Worm (Caenorhabditis elegans) whole organism, young adult: ENCODE data around the gene clec-124.

Experiments
- B0336.3 ChIP-seq: fragments of 200-800 bp; sonication (Bioruptor generic); IDR thresholded peaks from 2 replicates; pipeline ENCODE4 v1.3.6; 2022; ENCODE audit warnings: missing genetic modification characterization, missing compliant biosample characterization
- F33H1.4 ChIP-seq: fragments of 200-800 bp; sonication (Bioruptor generic); IDR thresholded peaks from 2 replicates; pipeline ENCODE4 v1.3.6; 2022; ENCODE audit warnings: missing genetic modification reagents, missing genetic modification characterization, missing compliant biosample characterization
- F39B2.1 ChIP-seq: fragments of 200-800 bp; sonication (Bioruptor generic); IDR thresholded peaks from 2 replicates; pipeline ENCODE4 v1.3.6; 2022; ENCODE audit warnings: missing genetic modification reagents, missing genetic modification characterization, missing compliant biosample characterization
- F57A8.1 ChIP-seq: fragments of 200-800 bp; sonication (Bioruptor generic); optimal IDR thresholded peaks from 2 replicates; lab custom pipeline; 2018; ENCODE audit warnings: mild to moderate bottlenecking, missing genetic modification characterization, moderate library complexity, missing compliant biosample characterization
- Y95B8A.8 ChIP-seq: fragments of 200-800 bp; sonication (Bioruptor generic); IDR thresholded peaks from 2 replicates; pipeline ENCODE4 v1.3.6; 2022; ENCODE audit warnings: missing genetic modification reagents, missing genetic modification characterization, missing compliant biosample characterization
- atf-7 ChIP-seq: sonication (generic microtip); optimal IDR thresholded peaks from 2 replicates; lab custom pipeline; 2017; ENCODE audit warnings: mild to moderate bottlenecking, missing genetic modification characterization, missing compliant biosample characterization
- attf-5 ChIP-seq: fragments of 200-800 bp; sonication (Bioruptor generic); optimal IDR thresholded peaks from 2 replicates; lab custom pipeline; 2018; ENCODE audit warnings: mild to moderate bottlenecking, missing genetic modification characterization, missing compliant biosample characterization
- cebp-1 ChIP-seq, 2 experiments: fragments of 200-800 bp in 1 of 2; sonication (Bioruptor generic) in 1 of 2; sonication (generic microtip) in 1 of 2; IDR thresholded peaks in 1 of 2; optimal IDR thresholded peaks in 1 of 2; 2 replicates each; pipeline versions ENCODE4 v1.3.6 to Lab custom; 2017 to 2022; ENCODE audit warnings: missing compliant biosample characterization in 2 of 2, missing genetic modification characterization in 2 of 2, mild to moderate bottlenecking in 1 of 2, missing genetic modification reagents in 1 of 2, moderate library complexity in 1 of 2
- ceh-58 ChIP-seq: fragments of 200-800 bp; sonication (Bioruptor generic); IDR thresholded peaks from 2 replicates; pipeline ENCODE4 v1.3.6; 2022; ENCODE audit warnings: missing genetic modification characterization, missing compliant biosample characterization
- ceh-79 ChIP-seq: sonication (generic microtip); optimal IDR thresholded peaks from 2 replicates; lab custom pipeline; 2017; ENCODE audit warnings: mild to moderate bottlenecking, missing genetic modification characterization, missing compliant biosample characterization
- dox-1 ChIP-seq: fragments of 200-800 bp; sonication (Bioruptor generic); IDR thresholded peaks from 2 replicates; pipeline ENCODE4 v1.3.6; 2022; ENCODE audit warnings: missing genetic modification reagents, missing genetic modification characterization, missing compliant biosample characterization
- dpl-1 ChIP-seq: fragments of 150-350 bp; optimal IDR thresholded peaks from 2 replicates; lab custom pipeline; 2014; ENCODE audit warnings: missing biosample characterization, missing genetic modification reagents, missing genetic modification characterization
- efl-1 ChIP-seq: fragments of 150-350 bp; optimal IDR thresholded peaks from 2 replicates; lab custom pipeline; 2014; ENCODE audit warnings: missing biosample characterization, missing genetic modification reagents, missing genetic modification characterization
- ets-4 ChIP-seq: fragments of 200-800 bp; sonication (Bioruptor generic); optimal IDR thresholded peaks from 2 replicates; lab custom pipeline; 2018; ENCODE audit warnings: mild to moderate bottlenecking, missing genetic modification characterization, missing compliant biosample characterization
- hlh-12 ChIP-seq: sonication (generic microtip); optimal IDR thresholded peaks from 2 replicates; lab custom pipeline; 2016; ENCODE audit warnings: missing genetic modification characterization, missing compliant biosample characterization
- hmg-1.2 ChIP-seq: fragments of 200-800 bp; sonication (Bioruptor generic); IDR thresholded peaks from 2 replicates; pipeline ENCODE4 v1.3.6; 2022; ENCODE audit warnings: missing genetic modification reagents, missing genetic modification characterization, missing compliant biosample characterization
- hmg-20 ChIP-seq: fragments of 200-800 bp; sonication (Bioruptor generic); IDR thresholded peaks from 2 replicates; pipeline ENCODE4 v1.3.6; 2022; ENCODE audit warnings: missing genetic modification reagents, missing genetic modification characterization, missing compliant biosample characterization
- hrde-1 ChIP-seq: sonication (generic microtip); optimal IDR thresholded peaks from 2 replicates; lab custom pipeline; 2016; ENCODE audit warnings: missing genetic modification characterization, mild to moderate bottlenecking, missing compliant biosample characterization, moderate library complexity, missing genotype, missing genetic modification reagents, borderline replicate concordance
- let-526 ChIP-seq: fragments of 200-800 bp; sonication (Bioruptor generic); IDR thresholded peaks from 2 replicates; pipeline ENCODE4 v1.3.6; 2022; ENCODE audit warnings: missing genetic modification reagents, missing genetic modification characterization, missing compliant biosample characterization
- lin-40 ChIP-seq: sonication (generic microtip); optimal IDR thresholded peaks from 2 replicates; lab custom pipeline; 2016; ENCODE audit warnings: missing genetic modification characterization, mild to moderate bottlenecking, missing compliant biosample characterization, missing genotype, missing genetic modification reagents
- lsl-1 ChIP-seq: fragments of 200-800 bp; sonication (Bioruptor generic); optimal IDR thresholded peaks from 2 replicates; lab custom pipeline; 2018; ENCODE audit warnings: mild to moderate bottlenecking, missing genetic modification characterization, moderate library complexity, missing compliant biosample characterization
- madf-10 ChIP-seq: sonication (generic microtip); optimal IDR thresholded peaks from 2 replicates; lab custom pipeline; 2016; ENCODE audit warnings: mild to moderate bottlenecking, missing genetic modification characterization, missing compliant biosample characterization
- madf-3 ChIP-seq: fragments of 200-800 bp; sonication (Bioruptor generic); IDR thresholded peaks from 2 replicates; pipeline ENCODE4 v1.3.6; 2022; ENCODE audit warnings: missing genetic modification reagents, missing genetic modification characterization, missing compliant biosample characterization
- madf-6 ChIP-seq: fragments of 200-800 bp; sonication (Bioruptor generic); IDR thresholded peaks from 2 replicates; pipeline ENCODE4 v1.3.6; 2022; ENCODE audit warnings: missing genetic modification reagents, missing genetic modification characterization, missing compliant biosample characterization
- madf-8 ChIP-seq: fragments of 200-800 bp; sonication (Bioruptor generic); conservative IDR thresholded peaks from 2 replicates; pipeline ENCODE4 v1.3.6; 2022; ENCODE audit warnings: missing genetic modification reagents, missing genetic modification characterization, missing compliant biosample characterization
- mcd-1 ChIP-seq: fragments of 200-800 bp; sonication (Bioruptor generic); IDR thresholded peaks from 2 replicates; pipeline ENCODE4 v1.3.6; 2022; ENCODE audit warnings: missing genetic modification reagents, missing genetic modification characterization, missing compliant biosample characterization
- nhr-80 ChIP-seq: sonication (generic microtip); optimal IDR thresholded peaks from 2 replicates; lab custom pipeline; 2016; ENCODE audit warnings: missing genetic modification characterization, missing compliant biosample characterization
- pbrm-1 ChIP-seq: fragments of 200-800 bp; sonication (Bioruptor generic); IDR thresholded peaks from 2 replicates; pipeline ENCODE4 v1.3.6; 2022; ENCODE audit warnings: missing genetic modification reagents, missing genetic modification characterization, missing compliant biosample characterization
- rcor-1 ChIP-seq: fragments of 200-800 bp; sonication (Bioruptor generic); IDR thresholded peaks from 2 replicates; pipeline ENCODE4 v1.3.6; 2022; ENCODE audit warnings: missing genetic modification reagents, missing genetic modification characterization, missing compliant biosample characterization
- snpc-1.1 ChIP-seq: sonication (generic microtip); optimal IDR thresholded peaks from 2 replicates; lab custom pipeline; 2017; ENCODE audit warnings: missing genetic modification characterization, mild to moderate bottlenecking, missing compliant biosample characterization, antibody characterized with exemption, moderate library complexity, missing genotype, missing genetic modification reagents; ENCODE audit not compliant: insufficient read depth
- snpc-3.4 ChIP-seq: sonication (generic microtip); optimal IDR thresholded peaks from 2 replicates; lab custom pipeline; 2017; ENCODE audit warnings: missing genetic modification characterization, mild to moderate bottlenecking, missing compliant biosample characterization, antibody characterized with exemption, moderate library complexity, missing genotype, missing genetic modification reagents
- tbp1 ChIP-seq: fragments of 200-800 bp; sonication (Bioruptor generic); optimal IDR thresholded peaks from 2 replicates; lab custom pipeline; 2018; ENCODE audit warnings: mild to moderate bottlenecking, missing genetic modification characterization, missing compliant biosample characterization
- unc-62 ChIP-seq: fragments of 150-350 bp; optimal IDR thresholded peaks from 2 replicates; lab custom pipeline; 2014; ENCODE audit warnings: missing biosample characterization, missing genetic modification reagents, missing genetic modification characterization
- xnd-1 ChIP-seq: sonication (generic microtip); optimal IDR thresholded peaks from 2 replicates; lab custom pipeline; 2016; ENCODE audit warnings: missing genotype, missing genetic modification reagents, missing genetic modification characterization, missing compliant biosample characterization
- zfh-2 ChIP-seq: fragments of 200-800 bp; sonication (Bioruptor generic); conservative IDR thresholded peaks from 2 replicates; pipeline ENCODE4 v1.3.6; 2022; ENCODE audit warnings: missing genetic modification reagents, missing genetic modification characterization, missing compliant biosample characterization
- zim-3 ChIP-seq: sonication (generic microtip); optimal IDR thresholded peaks from 2 replicates; lab custom pipeline; 2017; ENCODE audit warnings: mild to moderate bottlenecking, missing genetic modification characterization, moderate library complexity, missing compliant biosample characterization
- ztf-22 ChIP-seq: fragments of 200-800 bp; sonication (Bioruptor generic); optimal IDR thresholded peaks from 2 replicates; lab custom pipeline; 2018; ENCODE audit warnings: mild to moderate bottlenecking, missing genetic modification characterization, moderate library complexity, missing compliant biosample characterization
- ztf-26 ChIP-seq: sonication (generic microtip); optimal IDR thresholded peaks from 2 replicates; lab custom pipeline; 2017; ENCODE audit warnings: missing genetic modification characterization, missing compliant biosample characterization
- ztf-3 ChIP-seq: fragments of 200-800 bp; sonication (Bioruptor generic); optimal IDR thresholded peaks from 2 replicates; lab custom pipeline; 2018; ENCODE audit warnings: mild to moderate bottlenecking, missing genetic modification characterization, missing compliant biosample characterization

Gene clec-124

DNA sequence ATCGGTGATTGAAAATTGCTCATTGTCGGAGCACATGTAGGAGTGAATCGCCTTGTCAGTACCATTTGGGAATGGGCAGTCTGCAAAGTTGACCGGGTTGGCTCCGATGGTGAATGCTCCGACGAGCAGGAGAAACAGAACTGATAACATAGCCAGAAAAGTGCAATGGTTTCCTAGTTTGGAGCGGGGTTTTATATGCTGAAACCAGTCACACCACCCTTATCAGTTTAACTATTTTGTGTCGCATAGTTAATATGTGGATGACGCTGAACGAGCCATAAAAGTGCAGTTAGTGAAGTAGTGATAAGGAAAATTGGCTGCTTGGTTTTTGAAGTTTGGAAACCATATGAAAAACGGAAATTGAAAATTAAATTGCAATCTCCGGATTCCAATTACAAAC, 3.7 kb upstream of the clec-124 start, which contains the start of gene C17F4.7:
Gene C17F4.7 (minus strand): TSS at position 180 of the 400 bp plus-strand sequence.
- TF ChIP-seq ztf-3 (GFP tag; lab: Kevin White, UChicago) (no peak), hrde-1 (tag; lab: Kevin White, UChicago) (no peak), dox-1 (GFP tag; lab: Robert Waterston, UW) (peak; percentile 46), ztf-26 (tag; lab: Kevin White, UChicago) (peak; percentile 6), attf-5 (GFP tag; lab: Kevin White, UChicago) (peak; percentile 2), ceh-79 (tag; lab: Kevin White, UChicago) (no peak), ets-4 (GFP tag; lab: Kevin White, UChicago) (peak; percentile 51), nhr-80 (tag; lab: Kevin White, UChicago) (peak; percentile 94), tbp1 (peak; percentile 21), atf-7 (tag; lab: Kevin White, UChicago) (peak; percentile 50), rcor-1 (no peak), unc-62 (GFP tag; lab: Kevin White, UChicago) (peak; percentile 47), B0336.3 (0 out of 2 replicates have a peak, but pooled peaks have one; percentile 16), cebp-1 (GFP tag; IDR thresholded peaks at IDR 0.05; lab: Robert Waterston, UW) (no peak), cebp-1 (tag; optimal IDR thresholded peaks at IDR 0.05; lab: Kevin White, UChicago) (peak; percentile 14), madf-10 (tag; lab: Kevin White, UChicago) (peak; percentile 11), ztf-22 (GFP tag; lab: Kevin White, UChicago) (peak; percentile 29), F39B2.1 (no peak), pbrm-1 (0 out of 2 replicates have a peak, but pooled peaks have one; percentile 40)
- TF ChIP-seq, all 124 proteins: peak for 13

- no peak for TF ChIP-seq let-526 (GFP tag; lab: Robert Waterston, UW)
- TF ChIP-seq F57A8.1 = no peak
- no peak for TF ChIP-seq madf-3 (GFP tag; lab: Robert Waterston, UW)
- no peak for TF ChIP-seq snpc-3.4 (tag; lab: Kevin White, UChicago)
- TF ChIP-seq zfh-2 (GFP tag; lab: Robert Waterston, UW) = peak; percentile 51; the same call in 1 of the 2 replicates
Observed at ce11 chrII:3247556-3247955, 1.9 kb upstream of the clec-124 start.

DNA sequence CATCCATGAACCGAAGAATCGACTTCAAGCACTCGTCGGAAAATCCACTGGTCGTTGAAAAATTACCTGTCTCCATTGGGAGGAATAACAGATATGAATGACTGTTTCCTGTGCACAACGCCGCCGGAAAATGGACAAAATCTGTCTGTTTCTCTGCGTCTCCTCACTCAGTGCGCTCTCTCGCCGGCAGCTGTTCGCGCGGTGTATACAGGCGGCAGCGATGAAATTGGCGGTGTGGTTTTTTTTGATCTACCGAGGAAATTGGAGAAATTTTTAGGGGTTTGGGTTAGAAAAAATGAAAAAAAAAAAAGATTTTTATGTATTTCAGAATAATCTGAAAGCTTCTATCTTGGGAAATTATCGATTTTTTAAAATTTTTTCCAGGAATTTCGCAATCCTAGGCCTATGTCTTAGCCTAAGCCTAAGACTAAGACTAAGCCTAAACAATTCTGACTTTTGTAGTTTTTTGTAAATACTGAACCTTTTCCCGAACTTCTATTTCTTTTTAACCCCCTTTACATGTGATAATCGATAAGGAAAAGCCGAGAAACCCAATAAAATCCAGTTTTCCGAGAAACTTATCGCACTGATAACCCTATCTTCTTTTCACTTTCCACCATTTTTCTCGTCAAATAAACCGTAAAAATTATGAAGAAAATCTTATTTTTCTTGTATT, 1.3 kb upstream of the clec-124 start, which contains the start of the genes fbxc-50 and C17F4.2:
Gene fbxc-50 (minus strand): TSS at position 81 of the 676 bp plus-strand sequence.
Gene C17F4.2 (plus strand): TSS at position 626 of the 676 bp plus-strand sequence.
- TF ChIP-seq pbrm-1 (0 out of 2 replicates have a peak, but pooled peaks have one; percentile 11), zim-3 (tag; lab: Kevin White, UChicago) (no peak), hmg-1.2 (GFP tag; lab: Robert Waterston, UW) (peak; percentile 91), lin-40 (no peak), lsl-1 (GFP tag; lab: Kevin White, UChicago) (peak; percentile 27), hmg-20 (GFP tag; lab: Robert Waterston, UW) (no peak), madf-6 (peak; percentile 88), ets-4 (GFP tag; lab: Kevin White, UChicago) (no peak), mcd-1 (no peak), dpl-1 (GFP tag; lab: Kevin White, UChicago) (peak; percentile 58), Y95B8A.8 (GFP tag; lab: Robert Waterston, UW) (no peak), hlh-12 (no peak), snpc-1.1 (peak; percentile 31), F33H1.4 (GFP tag; lab: Robert Waterston, UW) (0 out of 2 replicates have a peak, but pooled peaks have one; percentile 24), ceh-58 (GFP tag; lab: Robert Waterston, UW) (no peak), madf-8 (peak; percentile 86), xnd-1 (tag; lab: Kevin White, UChicago) (peak; percentile 77), efl-1 (peak; percentile 90), snpc-3.4 (tag; lab: Kevin White, UChicago) (peak; percentile 13), rcor-1 (0 out of 2 replicates have a peak, but pooled peaks have one; percentile 10)
